Worm (Caenorhabditis elegans): ENCODE measurements around the gene srab-10.

The srab-10 gene

DNA sequence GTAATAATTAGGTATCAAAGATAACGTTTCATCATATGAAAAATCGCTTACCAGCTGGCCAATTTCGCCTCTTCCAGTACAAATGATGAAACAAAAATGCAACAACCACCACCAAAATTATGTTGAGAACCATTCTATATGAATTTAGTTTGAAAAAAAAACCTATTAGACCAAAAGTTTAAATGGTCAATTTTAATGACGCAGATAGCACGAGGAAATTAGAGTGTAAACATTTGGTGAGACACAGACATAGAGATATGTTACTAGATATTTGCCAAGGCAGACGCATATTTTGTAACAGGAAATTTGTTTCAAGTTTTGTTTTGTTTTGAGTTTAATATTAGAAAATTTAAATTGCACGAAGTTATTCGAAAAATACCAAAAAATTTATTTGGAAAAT, 50.0 kb downstream of the srab-10 start, which contains the start of gene cyp-33C9:
TSS of gene cyp-33C9 (minus strand) at position 211 of the 400 bp plus-strand sequence.
- no peak for TF ChIP-seq cog-1 (tag; optimal IDR thresholded peaks at IDR 0.05)
- TF ChIP-seq ztf-29 (GFP tag; IDR thresholded peaks at IDR 0.05) = no peak
- no peak for TF ChIP-seq klf-2 (GFP tag; conservative IDR thresholded peaks at IDR 0.05)
- TF ChIP-seq med-1 (GFP tag; optimal IDR thresholded peaks at IDR 0.05; ENCODE audit: insufficient read depth) = no peak
- no peak for TF ChIP-seq ztf-23 (GFP tag; IDR thresholded peaks at IDR 0.05)

All from whole organism, midembryonic.